Worm (Caenorhabditis elegans) whole organism, late embryonic: ENCODE results near the gene R10E8.6.

Source experiments
- T23F11.4 ChIP-seq: fragments of 200-800 bp; sonication (Bioruptor generic); optimal IDR thresholded peaks from 2 replicates; lab custom pipeline; 2018; ENCODE audit warnings: mild to moderate bottlenecking, missing genetic modification characterization, missing compliant biosample characterization
- Y22D7AL.16 ChIP-seq: sonication (generic microtip); optimal IDR thresholded peaks from 2 replicates; lab custom pipeline; 2016; ENCODE audit warnings: missing genetic modification characterization, missing compliant biosample characterization
- ahr-1 ChIP-seq: sonication (generic microtip); optimal IDR thresholded peaks from 2 replicates; lab custom pipeline; 2016; ENCODE audit warnings: missing genetic modification characterization, missing compliant biosample characterization
- ama-1 ChIP-seq: fragments of 150-350 bp; optimal IDR thresholded peaks from 2 replicates; lab custom pipeline; 2014
- ceh-19 ChIP-seq: fragments of 200-800 bp; sonication (Bioruptor generic); optimal IDR thresholded peaks from 2 replicates; lab custom pipeline; 2018; ENCODE audit warnings: mild to moderate bottlenecking, missing genetic modification characterization, missing compliant biosample characterization
- ceh-24 ChIP-seq: sonication (generic microtip); optimal IDR thresholded peaks from 2 replicates; lab custom pipeline; 2016; ENCODE audit warnings: mild to moderate bottlenecking, missing genetic modification characterization, missing compliant biosample characterization
- ceh-31 ChIP-seq: sonication (generic microtip); optimal IDR thresholded peaks from 2 replicates; lab custom pipeline; 2016; ENCODE audit warnings: missing genetic modification characterization, missing compliant biosample characterization
- ceh-34 ChIP-seq: sonication (generic microtip); optimal IDR thresholded peaks from 2 replicates; lab custom pipeline; 2016; ENCODE audit warnings: mild to moderate bottlenecking, missing genetic modification characterization, missing compliant biosample characterization
- ceh-9 ChIP-seq: sonication (generic microtip); optimal IDR thresholded peaks from 2 replicates; lab custom pipeline; 2016; ENCODE audit warnings: mild to moderate bottlenecking, missing genetic modification characterization, inconsistent platforms, missing compliant biosample characterization
- dve-1 ChIP-seq: sonication (generic microtip); optimal IDR thresholded peaks from 2 replicates; lab custom pipeline; 2017; ENCODE audit warnings: antibody characterized with exemption, mild to moderate bottlenecking, missing genetic modification characterization, missing compliant biosample characterization
- elt-4 ChIP-seq: sonication (generic microtip); optimal IDR thresholded peaks from 2 replicates; lab custom pipeline; 2016; ENCODE audit warnings: missing genetic modification characterization, missing compliant biosample characterization
- ets-4 ChIP-seq: sonication (generic microtip); optimal IDR thresholded peaks from 2 replicates; lab custom pipeline; 2016; ENCODE audit warnings: missing genetic modification characterization, missing compliant biosample characterization
- eyg-1 ChIP-seq: sonication (generic microtip); optimal IDR thresholded peaks from 2 replicates; lab custom pipeline; 2016; ENCODE audit warnings: missing genotype, missing genetic modification characterization, missing compliant biosample characterization
- fax-1 ChIP-seq: sonication (generic microtip); optimal IDR thresholded peaks from 2 replicates; lab custom pipeline; 2016; ENCODE audit warnings: missing genotype, missing genetic modification characterization, missing compliant biosample characterization
- fkh-10 ChIP-seq: fragments of 150-350 bp; optimal IDR thresholded peaks from 2 replicates; lab custom pipeline; 2014; ENCODE audit warnings: missing biosample characterization, missing genetic modification reagents, missing genetic modification characterization
- gmeb-2 ChIP-seq: sonication (generic microtip); optimal IDR thresholded peaks from 2 replicates; lab custom pipeline; 2016; ENCODE audit warnings: missing genetic modification characterization, inconsistent platforms, missing compliant biosample characterization
- hlh-8 ChIP-seq: sonication (generic microtip); optimal IDR thresholded peaks from 2 replicates; lab custom pipeline; 2016; ENCODE audit warnings: missing genotype, missing genetic modification characterization, missing compliant biosample characterization
- lim-6 ChIP-seq: sonication (generic microtip); optimal IDR thresholded peaks from 2 replicates; lab custom pipeline; 2016; ENCODE audit warnings: missing genetic modification characterization, missing compliant biosample characterization
- madf-2 ChIP-seq: sonication (generic microtip); optimal IDR thresholded peaks from 2 replicates; lab custom pipeline; 2017; ENCODE audit warnings: missing genetic modification characterization, missing compliant biosample characterization
- nhr-232 ChIP-seq: sonication (generic microtip); optimal IDR thresholded peaks from 2 replicates; lab custom pipeline; 2016; ENCODE audit warnings: missing genetic modification characterization, missing compliant biosample characterization
- npax-4 ChIP-seq: sonication (generic microtip); optimal IDR thresholded peaks from 2 replicates; lab custom pipeline; 2016; ENCODE audit warnings: missing genetic modification characterization, missing compliant biosample characterization
- pag-3 ChIP-seq: sonication (generic microtip); optimal IDR thresholded peaks from 2 replicates; lab custom pipeline; 2016; ENCODE audit warnings: missing compliant biosample characterization, missing genetic modification characterization, borderline replicate concordance
- pat-9 ChIP-seq: fragments of 200-800 bp; sonication (Bioruptor generic); optimal IDR thresholded peaks from 2 replicates; lab custom pipeline; 2018; ENCODE audit warnings: mild to moderate bottlenecking, missing genetic modification characterization, moderate library complexity, missing compliant biosample characterization
- pax-1 ChIP-seq: fragments of 150-350 bp; optimal IDR thresholded peaks from 2 replicates; lab custom pipeline; 2014; ENCODE audit warnings: missing biosample characterization, missing genetic modification characterization
- pha-4 ChIP-seq: fragments of 150-350 bp; optimal IDR thresholded peaks from 2 replicates; lab custom pipeline; 2018; ENCODE audit warnings: missing biosample characterization, missing genetic modification reagents, missing genetic modification characterization
- pqm-1 ChIP-seq: sonication (generic microtip); optimal IDR thresholded peaks from 2 replicates; lab custom pipeline; 2016; ENCODE audit warnings: missing genetic modification characterization, missing compliant biosample characterization
- pros-1 ChIP-seq: fragments of 150-350 bp; optimal IDR thresholded peaks from 2 replicates; lab custom pipeline; 2014; ENCODE audit warnings: missing biosample characterization, missing genetic modification reagents, missing genetic modification characterization
- ref-2 ChIP-seq: sonication (generic microtip); optimal IDR thresholded peaks from 2 replicates; lab custom pipeline; 2016; ENCODE audit warnings: missing genetic modification characterization, missing compliant biosample characterization
- sdc-2 ChIP-seq: sonication (generic microtip); optimal IDR thresholded peaks from 2 replicates; lab custom pipeline; 2016; ENCODE audit warnings: missing genotype, missing genetic modification characterization, missing compliant biosample characterization
- sox-4 ChIP-seq: sonication (generic microtip); optimal IDR thresholded peaks from 2 replicates; lab custom pipeline; 2017; ENCODE audit warnings: mild to moderate bottlenecking, missing genetic modification characterization, inconsistent platforms, missing compliant biosample characterization
- syd-9 ChIP-seq: sonication (generic microtip); optimal IDR thresholded peaks from 2 replicates; lab custom pipeline; 2016; ENCODE audit warnings: mild to moderate bottlenecking, missing genetic modification characterization, moderate library complexity, missing compliant biosample characterization
- unc-3 ChIP-seq, 2 experiments: fragments of 200-800 bp in 1 of 2; sonication (Bioruptor generic) in 1 of 2; sonication (generic microtip) in 1 of 2; conservative IDR thresholded peaks in 1 of 2; optimal IDR thresholded peaks in 1 of 2; 2 replicates each; pipeline versions ENCODE4 v1.3.6 to Lab custom; 2016 to 2022; ENCODE audit warnings: missing compliant biosample characterization in 2 of 2, missing genetic modification characterization in 2 of 2, missing genetic modification reagents in 1 of 2
- unc-42 ChIP-seq: sonication (generic microtip); optimal IDR thresholded peaks from 2 replicates; lab custom pipeline; 2016; ENCODE audit warnings: missing genotype, missing genetic modification characterization, missing compliant biosample characterization
- unc-55 ChIP-seq: sonication (generic microtip); optimal IDR thresholded peaks from 2 replicates; lab custom pipeline; 2017; ENCODE audit warnings: missing biosample characterization, missing genetic modification reagents, missing genetic modification characterization
- zip-5 ChIP-seq: sonication (generic microtip); optimal IDR thresholded peaks from 2 replicates; lab custom pipeline; 2016; ENCODE audit warnings: missing genetic modification characterization, missing compliant biosample characterization

The R10E8.6 gene

ce11 chrV:18292295-18292694 is 26.1 kb upstream of the R10E8.6 start, which contains the start of gene Y51A2A.12:
TSS of gene Y51A2A.12 (plus strand) at chrV:18292595.
- TF ChIP-seq syd-9 (tag; lab: Kevin White, UChicago) = no peak
- no peak for TF ChIP-seq fkh-10 (GFP tag; lab: Kevin White, UChicago)
- no peak for TF ChIP-seq pros-1 (tag; lab: Kevin White, UChicago)
- no peak for TF ChIP-seq ref-2 (tag; lab: Kevin White, UChicago)
- TF ChIP-seq ceh-31 (tag; lab: Kevin White, UChicago) = no peak
- TF ChIP-seq ceh-19 (GFP tag; lab: Kevin White, UChicago) = no peak
- no peak for TF ChIP-seq unc-42 (tag; lab: Kevin White, UChicago)
- TF ChIP-seq hlh-8 (tag; lab: Kevin White, UChicago) = no peak
- no peak for TF ChIP-seq pat-9
- no peak for TF ChIP-seq npax-4 (tag; lab: Kevin White, UChicago)
- no peak for TF ChIP-seq sdc-2 (tag; lab: Kevin White, UChicago)
- no peak for TF ChIP-seq dve-1 (tag; lab: Kevin White, UChicago)
- TF ChIP-seq sox-4 = no peak
- no peak for TF ChIP-seq eyg-1 (tag; lab: Kevin White, UChicago)
- no peak for TF ChIP-seq pqm-1 (tag; lab: Kevin White, UChicago)
- no peak for TF ChIP-seq fax-1 (tag; lab: Kevin White, UChicago)
- TF ChIP-seq gmeb-2 (tag; lab: Kevin White, UChicago) = no peak

- TF ChIP-seq dve-1 (tag; lab: Kevin White, UChicago) = no peak
- TF ChIP-seq sdc-2 (tag; lab: Kevin White, UChicago) = no peak
- TF ChIP-seq unc-42 (tag; lab: Kevin White, UChicago) = no peak
- TF ChIP-seq ceh-24 (tag; lab: Kevin White, UChicago) = no peak
- no peak for TF ChIP-seq elt-4 (tag; lab: Kevin White, UChicago)
- no peak for TF ChIP-seq ceh-19 (GFP tag; lab: Kevin White, UChicago)
- no peak for TF ChIP-seq ets-4 (tag; lab: Kevin White, UChicago)
- TF ChIP-seq nhr-232 = no peak
Observed at ce11 chrV:18290642-18291041, 24.5 kb upstream of the R10E8.6 start, which contains the start of gene Y51A2A.4. TSS of gene Y51A2A.4 (plus strand) at chrV:18290942.

- TF ChIP-seq lim-6 (tag; lab: Kevin White, UChicago) (no peak), pax-1 (no peak), ahr-1 (tag; lab: Kevin White, UChicago) (no peak), ama-1 (lab: Kevin White, UChicago) (no peak), T23F11.4 (GFP tag; lab: Kevin White, UChicago) (no peak), ceh-34 (tag; lab: Kevin White, UChicago) (no peak), pag-3 (tag; lab: Kevin White, UChicago) (no peak), unc-3 (GFP tag; conservative IDR thresholded peaks at IDR 0.05; lab: Robert Waterston, UW) (no peak), unc-3 (tag; optimal IDR thresholded peaks at IDR 0.05; lab: Kevin White, UChicago) (no peak), gmeb-2 (tag; lab: Kevin White, UChicago) (no peak)
Observed at ce11 chrV:18282597-18282996, 16.4 kb upstream of the R10E8.6 start, which contains the start of gene clec-247. TSS of gene clec-247 (plus strand) at chrV:18282897.

- TF ChIP-seq Y22D7AL.16 (no peak), pha-4 (no peak), ceh-31 (tag; lab: Kevin White, UChicago) (no peak), ceh-24 (tag; lab: Kevin White, UChicago) (no peak), ceh-9 (no peak), zip-5 (tag; lab: Kevin White, UChicago) (no peak), madf-2 (tag; lab: Kevin White, UChicago) (no peak), unc-55 (GFP tag; lab: Kevin White, UChicago) (no peak), unc-42 (tag; lab: Kevin White, UChicago) (no peak), fax-1 (tag; lab: Kevin White, UChicago) (no peak)
Observed at ce11 chrV:18280778-18281177, 14.6 kb upstream of the R10E8.6 start, which contains the start of gene Y51A2A.16. TSS of gene Y51A2A.16 (minus strand) at chrV:18280878.
